Worm (Caenorhabditis elegans) whole organism, L4/young adult: Measurements from ENCODE around the gene C55A6.7.

Experiments used
- W03F9.2 ChIP-seq: fragments of 150-350 bp; optimal IDR thresholded peaks from 2 replicates; lab custom pipeline; 2014; ENCODE audit warnings: missing biosample characterization, missing genetic modification characterization
- dao-5 ChIP-seq: sonication (generic microtip); optimal IDR thresholded peaks from 2 replicates; lab custom pipeline; 2016; ENCODE audit warnings: missing genotype, missing genetic modification characterization, moderate library complexity, missing compliant biosample characterization
- him-1 ChIP-seq: sonication (generic microtip); optimal IDR thresholded peaks from 2 replicates; lab custom pipeline; 2016; ENCODE audit warnings: missing genotype, missing genetic modification reagents, missing genetic modification characterization, missing compliant biosample characterization

DNA sequence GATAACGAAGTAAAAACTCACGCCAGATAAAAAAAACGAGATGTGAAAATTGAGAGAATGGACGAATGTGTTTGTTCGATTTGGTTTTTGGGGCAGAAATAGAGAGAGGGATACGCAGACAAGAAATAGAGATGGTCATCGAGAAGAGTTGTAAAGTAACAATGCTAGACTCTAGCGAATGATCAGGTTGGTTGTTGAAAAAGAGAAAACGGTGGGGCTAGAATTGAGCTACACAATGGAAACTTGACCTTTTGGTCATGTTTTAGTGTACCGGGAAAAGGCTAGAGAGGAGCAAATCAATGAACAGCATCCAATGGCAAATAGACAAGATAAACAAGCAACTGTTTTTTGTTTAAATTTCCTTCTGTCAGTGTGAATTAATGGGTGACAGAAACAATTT, 29.9 kb downstream of the C55A6.7 start, which contains the start of gene dhs-19:
- no peak for TF ChIP-seq dao-5 (tag; lab: Kevin White, UChicago)
- no peak for TF ChIP-seq him-1
- TF ChIP-seq W03F9.2 (tag; lab: Kevin White, UChicago) = no peak
